Worm (Caenorhabditis elegans) whole organism, L2 larva: ENCODE measurements around the gene degt-1.

Source experiments
- ZK546.5 ChIP-seq: sonication (generic microtip); optimal IDR thresholded peaks from 2 replicates; lab custom pipeline; 2017; ENCODE audit warnings: missing biosample characterization, missing genetic modification characterization
- alr-1 ChIP-seq: fragments of 150-350 bp; optimal IDR thresholded peaks from 2 replicates; lab custom pipeline; 2014; ENCODE audit warnings: missing biosample characterization, missing genetic modification characterization
- elt-1 ChIP-seq: fragments of 150-350 bp; optimal IDR thresholded peaks from 2 replicates; lab custom pipeline; 2014; ENCODE audit warnings: missing biosample characterization, missing genetic modification characterization
- fos-1 ChIP-seq: fragments of 150-350 bp; optimal IDR thresholded peaks from 2 replicates; lab custom pipeline; 2014; ENCODE audit warnings: missing biosample characterization, missing genetic modification characterization
- lin-13 ChIP-seq: fragments of 150-350 bp; optimal IDR thresholded peaks from 2 replicates; lab custom pipeline; 2014; ENCODE audit warnings: missing biosample characterization, missing genetic modification reagents, missing genetic modification characterization
- mdl-1 ChIP-seq, 2 experiments: fragments of 150-350 bp in 1 of 2; sonication (generic microtip) in 1 of 2; optimal IDR thresholded peaks; 2 replicates each; lab custom pipeline; 2017; ENCODE audit warnings: missing biosample characterization in 2 of 2, missing genetic modification characterization in 2 of 2
- nhr-11 ChIP-seq: fragments of 150-350 bp; optimal IDR thresholded peaks from 2 replicates; lab custom pipeline; 2014; ENCODE audit warnings: missing biosample characterization, missing genetic modification characterization
- skn-1 ChIP-seq: sonication (generic microtip); optimal IDR thresholded peaks from 2 replicates; lab custom pipeline; 2017; ENCODE audit warnings: missing biosample characterization, missing genetic modification characterization
- ztf-4 ChIP-seq: fragments of 150-350 bp; optimal IDR thresholded peaks from 2 replicates; lab custom pipeline; 2014; ENCODE audit warnings: missing biosample characterization, missing genetic modification characterization

ce11 chrV:10568496-10568895, 28.4 kb downstream of the degt-1 start:
- TF ChIP-seq ztf-4 (tag; lab: Kevin White, UChicago) (no peak), elt-1 (no peak), ZK546.5 (tag; lab: Kevin White, UChicago) (no peak), lin-13 (GFP tag; lab: Kevin White, UChicago) (no peak), alr-1 (tag; lab: Kevin White, UChicago) (no peak), skn-1 (tag; lab: Kevin White, UChicago) (no peak), fos-1 (tag; lab: Kevin White, UChicago) (no peak), nhr-11 (no peak), mdl-1 (tag; optimal IDR thresholded peaks at IDR 0.05; lab: Kevin White, UChicago) (no peak)
